Fruit fly (Drosophila melanogaster) whole organism, prepupa: ENCODE measurements around the gene mamo.

Source experiments
- CG10631 ChIP-seq: fragments of 200-800 bp; sonication (Bioruptor generic); optimal IDR thresholded peaks from 2 replicates; lab custom pipeline; 2016; ENCODE audit warnings: missing biosample characterization, missing genetic modification characterization
- CG11294 ChIP-seq: fragments of 200-800 bp; sonication (Bioruptor generic); IDR thresholded peaks from 2 replicates; pipeline ENCODE4 v1.3.6; 2022; ENCODE audit warnings: missing biosample characterization, missing genetic modification characterization
- CG11902 ChIP-seq: fragments of 200-800 bp; sonication (Bioruptor generic); optimal IDR thresholded peaks from 3 replicates; lab custom pipeline; 2016; ENCODE audit warnings: missing biosample characterization, missing genetic modification characterization
- CG1621 ChIP-seq: fragments of 200-800 bp; sonication (Bioruptor generic); optimal IDR thresholded peaks from 3 replicates; lab custom pipeline; 2018; ENCODE audit warnings: missing biosample characterization, mild to moderate bottlenecking, missing genetic modification characterization
- CG16779 ChIP-seq: fragments of 200-800 bp; sonication (Bioruptor generic); optimal IDR thresholded peaks from 3 replicates; lab custom pipeline; 2017; ENCODE audit warnings: missing biosample characterization, mild to moderate bottlenecking, missing genetic modification characterization
- CG3032 ChIP-seq: fragments of 200-800 bp; optimal IDR thresholded peaks from 2 replicates; lab custom pipeline; 2019; ENCODE audit warnings: missing biosample characterization, mild to moderate bottlenecking, missing genetic modification characterization, moderate library complexity
- CG31627 ChIP-seq: fragments of 200-800 bp; sonication (Bioruptor generic); optimal IDR thresholded peaks from 3 replicates; lab custom pipeline; 2016; ENCODE audit warnings: missing biosample characterization, missing genetic modification characterization
- CG32006 ChIP-seq: fragments of 200-800 bp; sonication (Bioruptor generic); optimal IDR thresholded peaks from 3 replicates; lab custom pipeline; 2017; ENCODE audit warnings: missing biosample characterization, mild to moderate bottlenecking, missing genetic modification characterization
- CG34406 ChIP-seq: fragments of 200-800 bp; sonication (Bioruptor generic); optimal IDR thresholded peaks from 3 replicates; lab custom pipeline; 2016; ENCODE audit warnings: missing biosample characterization, missing genetic modification characterization
- CG3919 ChIP-seq: fragments of 200-800 bp; sonication (Bioruptor generic); optimal IDR thresholded peaks from 3 replicates; lab custom pipeline; 2016; ENCODE audit warnings: missing biosample characterization, missing genetic modification characterization
- CG4318 ChIP-seq: fragments of 200-800 bp; sonication (Bioruptor generic); optimal IDR thresholded peaks from 3 replicates; lab custom pipeline; 2017; ENCODE audit warnings: missing biosample characterization, mild to moderate bottlenecking, missing genetic modification characterization
- CG6792 ChIP-seq: fragments of 200-800 bp; sonication (Bioruptor generic); optimal IDR thresholded peaks from 3 replicates; lab custom pipeline; 2016; ENCODE audit warnings: missing biosample characterization, missing genetic modification characterization
- CG6808 ChIP-seq: fragments of 200-800 bp; sonication (Bioruptor generic); optimal IDR thresholded peaks from 3 replicates; lab custom pipeline; 2017; ENCODE audit warnings: missing biosample characterization, missing genetic modification characterization, mild to moderate bottlenecking, moderate library complexity, missing genetic modification reagents
- CG7368 ChIP-seq: fragments of 200-800 bp; sonication (Bioruptor generic); optimal IDR thresholded peaks from 3 replicates; lab custom pipeline; 2016; ENCODE audit warnings: missing biosample characterization, missing genetic modification characterization
- CG8319 ChIP-seq: fragments of 200-800 bp; sonication (Bioruptor generic); optimal IDR thresholded peaks from 3 replicates; lab custom pipeline; 2016; ENCODE audit warnings: missing biosample characterization, missing genetic modification characterization
- CG8632 ChIP-seq: fragments of 200-800 bp; sonication (Bioruptor generic); optimal IDR thresholded peaks from 3 replicates; lab custom pipeline; 2016; ENCODE audit warnings: missing biosample characterization, missing genetic modification characterization
- CG9139 ChIP-seq: fragments of 200-800 bp; sonication (Bioruptor generic); optimal IDR thresholded peaks from 3 replicates; lab custom pipeline; 2017; ENCODE audit warnings: missing biosample characterization, mild to moderate bottlenecking, missing genetic modification characterization
- Eip75B ChIP-seq: fragments of 200-800 bp; sonication (Bioruptor generic); optimal IDR thresholded peaks from 3 replicates; lab custom pipeline; 2016; ENCODE audit warnings: missing biosample characterization, missing genetic modification characterization
- Eip78C ChIP-seq: fragments of 200-800 bp; sonication (Bioruptor generic); peaks from one replicate; lab custom pipeline; 2016; ENCODE audit warnings: missing biosample characterization, missing genetic modification characterization
- Eip93F ChIP-seq: fragments of 200-800 bp; sonication (Bioruptor generic); optimal IDR thresholded peaks from 2 replicates; lab custom pipeline; 2016; ENCODE audit warnings: missing biosample characterization, mild to moderate bottlenecking, missing genetic modification characterization
- Ets21C ChIP-seq: fragments of 200-800 bp; sonication (Bioruptor generic); optimal IDR thresholded peaks from 3 replicates; lab custom pipeline; 2016; ENCODE audit warnings: missing biosample characterization, missing genetic modification characterization
- Ets96B ChIP-seq: fragments of 200-800 bp; optimal IDR thresholded peaks from 2 replicates; lab custom pipeline; 2019; ENCODE audit warnings: missing biosample characterization, mild to moderate bottlenecking, missing genetic modification characterization, moderate library complexity
- Gug ChIP-seq: fragments of 200-800 bp; sonication (Bioruptor generic); IDR thresholded peaks from 2 replicates; pipeline ENCODE4 v1.3.6; 2022; ENCODE audit warnings: missing biosample characterization, missing genetic modification characterization
- Hr38 ChIP-seq: sonication (Bioruptor generic); optimal IDR thresholded peaks from 2 replicates; lab custom pipeline; 2016; ENCODE audit warnings: missing biosample characterization, missing genetic modification characterization
- Hr39 ChIP-seq: fragments of 200-800 bp; sonication (Bioruptor generic); optimal IDR thresholded peaks from 2 replicates; lab custom pipeline; 2016; ENCODE audit warnings: missing biosample characterization, missing genetic modification characterization
- Hr4 ChIP-seq: fragments of 200-800 bp; sonication (Bioruptor generic); optimal IDR thresholded peaks from 3 replicates; lab custom pipeline; 2016; ENCODE audit warnings: missing biosample characterization, missing genetic modification characterization
- Lpt ChIP-seq: fragments of 200-800 bp; sonication (Bioruptor generic); optimal IDR thresholded peaks from 3 replicates; lab custom pipeline; 2016; ENCODE audit warnings: missing biosample characterization, missing genetic modification characterization
- Met ChIP-seq: fragments of 200-800 bp; sonication (Bioruptor generic); optimal IDR thresholded peaks from 3 replicates; lab custom pipeline; 2016; ENCODE audit warnings: missing biosample characterization, missing genetic modification characterization
- Sox102F ChIP-seq: fragments of 200-800 bp; sonication (Bioruptor generic); optimal IDR thresholded peaks from 2 replicates; lab custom pipeline; 2016; ENCODE audit warnings: missing biosample characterization, mild to moderate bottlenecking, missing genetic modification characterization
- Sox14 ChIP-seq: fragments of 200-800 bp; sonication (Bioruptor generic); optimal IDR thresholded peaks from 3 replicates; lab custom pipeline; 2016; ENCODE audit warnings: missing biosample characterization, missing genetic modification characterization
- Sox15 ChIP-seq: fragments of 200-800 bp; sonication (Bioruptor generic); optimal IDR thresholded peaks from 3 replicates; lab custom pipeline; 2016; ENCODE audit warnings: missing biosample characterization, missing genetic modification characterization
- achi ChIP-seq: fragments of 200-800 bp; sonication (Bioruptor generic); optimal IDR thresholded peaks from 3 replicates; lab custom pipeline; 2016; ENCODE audit warnings: missing biosample characterization, missing genetic modification characterization
- acj6 ChIP-seq: fragments of 200-800 bp; sonication (Bioruptor generic); optimal IDR thresholded peaks from 3 replicates; lab custom pipeline; 2016; ENCODE audit warnings: missing biosample characterization, missing genetic modification characterization
- cyc ChIP-seq: fragments of 200-800 bp; sonication (Bioruptor generic); optimal IDR thresholded peaks from 3 replicates; lab custom pipeline; 2016; ENCODE audit warnings: missing biosample characterization, missing genetic modification characterization
- dac ChIP-seq: fragments of 200-800 bp; sonication (Bioruptor generic); optimal IDR thresholded peaks from 2 replicates; lab custom pipeline; 2017; ENCODE audit warnings: missing biosample characterization, mild to moderate bottlenecking, missing genetic modification characterization
- dsx ChIP-seq: fragments of 200-800 bp; optimal IDR thresholded peaks from 3 replicates; lab custom pipeline; 2019; ENCODE audit warnings: missing biosample characterization, mild to moderate bottlenecking, missing genetic modification characterization, moderate library complexity; ENCODE audit not compliant: poor library complexity, severe bottlenecking
- esn ChIP-seq: fragments of 200-800 bp; sonication (Bioruptor generic); optimal IDR thresholded peaks from 2 replicates; lab custom pipeline; 2016; ENCODE audit warnings: missing biosample characterization, mild to moderate bottlenecking, missing genetic modification characterization, moderate library complexity
- fd85E ChIP-seq: fragments of 200-800 bp; sonication (Bioruptor generic); optimal IDR thresholded peaks from 3 replicates; lab custom pipeline; 2016; ENCODE audit warnings: missing biosample characterization, missing genetic modification characterization
- fkh ChIP-seq: fragments of 200-800 bp; sonication (Bioruptor generic); optimal IDR thresholded peaks from 3 replicates; lab custom pipeline; 2017; ENCODE audit warnings: missing biosample characterization, mild to moderate bottlenecking, missing genetic modification characterization, moderate library complexity
- lz ChIP-seq: fragments of 200-800 bp; sonication (Bioruptor generic); optimal IDR thresholded peaks from 3 replicates; lab custom pipeline; 2016; ENCODE audit warnings: missing biosample characterization, missing genetic modification characterization
- net ChIP-seq: fragments of 200-800 bp; sonication (Bioruptor generic); optimal IDR thresholded peaks from 3 replicates; lab custom pipeline; 2016; ENCODE audit warnings: missing biosample characterization, missing genetic modification characterization
- salr ChIP-seq, 2 experiments: fragments of 200-800 bp; sonication (Bioruptor generic); optimal IDR thresholded peaks; 3 replicates each; lab custom pipeline; 2016 to 2018; ENCODE audit warnings: missing biosample characterization in 2 of 2, missing genetic modification characterization in 2 of 2, mild to moderate bottlenecking in 1 of 2
- ss ChIP-seq, 2 experiments: fragments of 200-800 bp; sonication (Bioruptor generic); optimal IDR thresholded peaks; 2 replicates in 1 of 2; 3 replicates in 1 of 2; lab custom pipeline; 2017 to 2018; ENCODE audit warnings: mild to moderate bottlenecking in 2 of 2, missing biosample characterization in 2 of 2, missing genetic modification characterization in 2 of 2, moderate library complexity in 1 of 2
- svp ChIP-seq: fragments of 200-800 bp; sonication (Bioruptor generic); peaks from one replicate; lab custom pipeline; 2016; ENCODE audit warnings: missing biosample characterization, missing genetic modification characterization
- topi ChIP-seq: fragments of 200-800 bp; sonication (Bioruptor generic); optimal IDR thresholded peaks from 3 replicates; lab custom pipeline; 2016; ENCODE audit warnings: missing biosample characterization, missing genetic modification characterization
- vri ChIP-seq: fragments of 200-800 bp; sonication (Bioruptor generic); optimal IDR thresholded peaks from 3 replicates; lab custom pipeline; 2016; ENCODE audit warnings: missing biosample characterization, mild to moderate bottlenecking, missing genetic modification characterization

Gene mamo

dm6 chrX:13805554-13805953 lies 184.8 kb downstream of the mamo start:
- TF ChIP-seq ss (GFP tag; optimal IDR thresholded peaks at IDR 0.05; lab: Kevin White, UChicago) (no peak), CG7368 (GFP tag; lab: Kevin White, UChicago) (no peak), fkh (GFP tag; lab: Kevin White, UChicago) (peak; percentile 83), CG31627 (no peak)

- TF ChIP-seq svp (GFP tag; lab: Kevin White, UChicago), result peak; percentile 95
- no peak for TF ChIP-seq topi (GFP tag; lab: Kevin White, UChicago)
Measured at dm6 chrX:13804398-13804797, 185.9 kb downstream of the mamo start.

dm6 chrX:13800680-13801079 lies 189.6 kb downstream of the mamo start:
- TF ChIP-seq CG7368 (GFP tag; lab: Kevin White, UChicago) (no peak), CG10631 (peak; percentile 6), dac (GFP tag; lab: Kevin White, UChicago) (no peak), fd85E (GFP tag; lab: Kevin White, UChicago) (no peak), CG3032 (tag; lab: Kevin White, UChicago) (no peak), Gug (GFP tag; lab: Robert Waterston, UW) (no peak), cyc (GFP tag; lab: Kevin White, UChicago) (peak; percentile 26), salr (GFP tag; optimal IDR thresholded peaks at IDR 0.05; lab: Kevin White, UChicago) (no peak), CG11294 (GFP tag; lab: Robert Waterston, UW) (no peak), vri (GFP tag; lab: Kevin White, UChicago) (no peak), CG32006 (GFP tag; lab: Kevin White, UChicago) (no peak), esn (peak; percentile 40), lz (GFP tag; lab: Kevin White, UChicago) (peak; percentile 14), Ets96B (tag; lab: Kevin White, UChicago) (no peak), CG6792 (GFP tag; lab: Kevin White, UChicago) (peak; percentile 4), Ets21C (GFP tag; lab: Kevin White, UChicago) (peak; percentile 7), net (GFP tag; lab: Kevin White, UChicago) (peak; percentile 12), CG1621 (tag; lab: Kevin White, UChicago) (no peak), Hr38 (GFP tag; lab: Kevin White, UChicago) (no peak), Hr4 (GFP tag; lab: Kevin White, UChicago) (no peak), Sox102F (GFP tag; lab: Kevin White, UChicago) (peak; percentile 22), CG6808 (no peak), Sox15 (GFP tag; lab: Kevin White, UChicago) (no peak), CG3919 (GFP tag; lab: Kevin White, UChicago) (no peak), Lpt (GFP tag; lab: Kevin White, UChicago) (no peak), Hr39 (GFP tag; lab: Kevin White, UChicago) (peak; percentile 24), Eip78C (GFP tag; lab: Kevin White, UChicago) (peak; percentile 63), CG9139 (GFP tag; lab: Kevin White, UChicago) (no peak), CG34406 (GFP tag; lab: Kevin White, UChicago) (peak; percentile 6), CG8632 (GFP tag; lab: Kevin White, UChicago) (no peak), acj6 (peak; percentile 11), Sox14 (GFP tag; lab: Kevin White, UChicago) (peak; percentile 12), CG8319 (GFP tag; lab: Kevin White, UChicago) (no peak), achi (GFP tag; lab: Kevin White, UChicago) (no peak), CG4318 (GFP tag; lab: Kevin White, UChicago) (no peak), Eip75B (GFP tag; lab: Kevin White, UChicago) (no peak), dsx (GFP tag; lab: Kevin White, UChicago) (no peak), Met (no peak), CG16779 (tag; lab: Kevin White, UChicago) (no peak), CG11902 (GFP tag; lab: Kevin White, UChicago) (no peak), CG31627 (peak; percentile 24), Eip93F (no peak), svp (GFP tag; lab: Kevin White, UChicago) (peak; percentile 71)
